Worm (Caenorhabditis elegans) whole organism, L2 larva: ENCODE results near the gene tsp-5.

ENCODE experiments used
- F13H6.1 ChIP-seq: sonication (generic microtip); optimal IDR thresholded peaks from 2 replicates; lab custom pipeline; 2016; ENCODE audit warnings: missing genetic modification characterization, missing compliant biosample characterization
- R02D3.7 ChIP-seq: fragments of 150-350 bp; optimal IDR thresholded peaks from 2 replicates; lab custom pipeline; 2014; ENCODE audit warnings: missing biosample characterization, missing genetic modification characterization
- Y55F3AM.14 ChIP-seq: fragments of 200-800 bp; sonication (Bioruptor generic); optimal IDR thresholded peaks from 2 replicates; lab custom pipeline; 2018; ENCODE audit warnings: mild to moderate bottlenecking, missing genetic modification characterization, missing compliant biosample characterization
- aly-2 ChIP-seq: fragments of 150-350 bp; optimal IDR thresholded peaks from 2 replicates; lab custom pipeline; 2014; ENCODE audit warnings: missing biosample characterization, missing genetic modification characterization
- ama-1 ChIP-seq: fragments of 150-350 bp; optimal IDR thresholded peaks from 2 replicates; lab custom pipeline; 2018; ENCODE audit warnings: inconsistent platforms
- ceh-16 ChIP-seq: fragments of 150-350 bp; optimal IDR thresholded peaks from 2 replicates; lab custom pipeline; 2014; ENCODE audit warnings: missing biosample characterization, missing genetic modification characterization
- ceh-82 ChIP-seq: fragments of 150-350 bp; optimal IDR thresholded peaks from 2 replicates; lab custom pipeline; 2014; ENCODE audit warnings: missing biosample characterization, missing genetic modification characterization
- fos-1 ChIP-seq: fragments of 150-350 bp; optimal IDR thresholded peaks from 2 replicates; lab custom pipeline; 2014; ENCODE audit warnings: missing biosample characterization, missing genetic modification characterization
- gmeb-1 ChIP-seq: fragments of 150-350 bp; optimal IDR thresholded peaks from 2 replicates; lab custom pipeline; 2014; ENCODE audit warnings: missing biosample characterization, missing genetic modification characterization
- lin-11 ChIP-seq: fragments of 150-350 bp; sonication (generic microtip); optimal IDR thresholded peaks from 2 replicates; lab custom pipeline; 2014; ENCODE audit warnings: missing biosample characterization, missing genetic modification characterization, inconsistent platforms, mixed read lengths
- lsy-2 ChIP-seq, 2 experiments: fragments of 150-350 bp in 1 of 2; sonication (generic microtip) in 1 of 2; optimal IDR thresholded peaks; 2 replicates each; lab custom pipeline; 2014 to 2017; ENCODE audit warnings: missing biosample characterization in 2 of 2, missing genetic modification characterization in 2 of 2
- mbf-1 ChIP-seq: sonication (generic microtip); optimal IDR thresholded peaks from 2 replicates; lab custom pipeline; 2017; ENCODE audit warnings: missing biosample characterization, missing genetic modification characterization
- nhr-10 ChIP-seq: sonication (generic microtip); optimal IDR thresholded peaks from 2 replicates; lab custom pipeline; 2017; ENCODE audit warnings: missing biosample characterization, missing genetic modification characterization
- nhr-12 ChIP-seq: fragments of 150-350 bp; optimal IDR thresholded peaks from 2 replicates; lab custom pipeline; 2014; ENCODE audit warnings: missing biosample characterization, missing genetic modification characterization
- nhr-129 ChIP-seq: fragments of 150-350 bp; optimal IDR thresholded peaks from 2 replicates; lab custom pipeline; 2014; ENCODE audit warnings: missing biosample characterization, missing genetic modification characterization
- nhr-21 ChIP-seq: fragments of 150-350 bp; optimal IDR thresholded peaks from 2 replicates; lab custom pipeline; 2014; ENCODE audit warnings: missing biosample characterization, missing genetic modification characterization
- nhr-6 ChIP-seq: fragments of 150-350 bp; optimal IDR thresholded peaks from 2 replicates; lab custom pipeline; 2014; ENCODE audit warnings: missing biosample characterization, missing genetic modification characterization
- peb-1 ChIP-seq: fragments of 150-350 bp; optimal IDR thresholded peaks from 2 replicates; lab custom pipeline; 2014; ENCODE audit warnings: missing biosample characterization, missing genetic modification characterization
- skn-1 ChIP-seq: sonication (generic microtip); optimal IDR thresholded peaks from 2 replicates; lab custom pipeline; 2017; ENCODE audit warnings: missing biosample characterization, missing genetic modification characterization
- sma-9 ChIP-seq, 2 experiments: fragments of 150-350 bp in 1 of 2; sonication (generic microtip) in 1 of 2; optimal IDR thresholded peaks; 2 replicates each; lab custom pipeline; 2014 to 2016; ENCODE audit warnings: missing genetic modification characterization in 2 of 2, mild to moderate bottlenecking in 1 of 2, missing biosample characterization in 1 of 2, missing compliant biosample characterization in 1 of 2, missing genetic modification reagents in 1 of 2, moderate library complexity in 1 of 2
- snpc-4 ChIP-seq: fragments of 150-350 bp; optimal IDR thresholded peaks from 2 replicates; lab custom pipeline; 2014; ENCODE audit warnings: missing biosample characterization, missing genetic modification characterization
- unc-39 ChIP-seq: fragments of 150-350 bp; optimal IDR thresholded peaks from 2 replicates; lab custom pipeline; 2014; ENCODE audit warnings: missing biosample characterization, missing genetic modification characterization
- unc-62 ChIP-seq: fragments of 150-350 bp; optimal IDR thresholded peaks from 2 replicates; lab custom pipeline; 2014; ENCODE audit warnings: missing biosample characterization, missing genetic modification reagents, missing genetic modification characterization
- zag-1 ChIP-seq: fragments of 150-350 bp; optimal IDR thresholded peaks from 2 replicates; lab custom pipeline; 2014; ENCODE audit warnings: missing biosample characterization, missing genetic modification characterization
- ztf-1 ChIP-seq: fragments of 200-800 bp; sonication (Bioruptor generic); conservative IDR thresholded peaks from 2 replicates; pipeline ENCODE4 v1.3.6; 2022; ENCODE audit warnings: missing genetic modification characterization, missing compliant biosample characterization
- ztf-11 ChIP-seq: sonication (generic microtip); optimal IDR thresholded peaks from 2 replicates; lab custom pipeline; 2017; ENCODE audit warnings: missing biosample characterization, missing genetic modification characterization
- ztf-4 ChIP-seq: fragments of 150-350 bp; optimal IDR thresholded peaks from 2 replicates; lab custom pipeline; 2014; ENCODE audit warnings: missing biosample characterization, missing genetic modification characterization

The tsp-5 gene

DNA sequence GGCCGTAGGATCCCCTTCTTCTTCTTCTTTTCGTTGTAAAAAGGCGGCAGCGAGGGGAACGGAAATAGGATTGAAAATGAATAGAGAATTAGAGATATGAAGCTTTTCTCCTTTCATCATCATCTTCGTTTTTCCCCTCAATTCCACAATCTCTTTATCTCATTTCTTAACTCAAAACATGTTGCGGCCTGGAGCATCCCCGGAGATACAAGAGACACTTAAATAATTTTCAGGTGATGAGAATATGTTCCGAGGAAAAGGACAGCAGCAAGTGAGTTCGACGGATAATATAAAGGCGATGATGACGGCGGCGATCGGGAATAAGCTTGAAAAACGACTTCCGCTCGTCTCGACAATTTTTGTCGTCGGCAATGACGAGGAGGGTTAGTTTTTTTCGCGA is 29.9 kb downstream of the tsp-5 start, which contains the start of the genes Y45F10B.13 and qui-1:
Y45F10B.13 (minus strand) TSS at position 101 of the 400 bp plus-strand sequence.
qui-1 (plus strand) TSS at position 233 of the 400 bp plus-strand sequence.
- no peak for TF ChIP-seq skn-1 (tag; lab: Kevin White, UChicago)
- peak; percentile 42 for TF ChIP-seq nhr-129

DNA sequence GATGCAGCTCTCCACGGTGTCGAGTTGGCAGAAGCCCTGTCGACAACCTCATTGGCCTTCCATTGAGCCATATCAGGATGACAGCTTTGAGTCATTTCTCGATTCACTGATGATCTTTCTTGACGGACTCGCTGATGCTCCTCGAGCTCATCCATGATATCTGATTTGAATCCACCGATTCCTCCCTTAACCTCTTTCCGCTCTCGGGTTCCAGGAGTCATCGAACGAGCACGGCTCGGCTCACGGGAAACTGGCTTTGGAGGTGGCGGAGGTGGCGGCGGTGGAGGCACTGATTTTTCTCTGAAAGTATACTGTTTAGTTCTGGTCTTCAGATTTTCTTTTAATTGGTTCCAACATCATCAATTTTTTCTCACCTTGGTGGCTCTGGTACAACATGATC is 32.5 kb downstream of the tsp-5 start:
- no peak for TF ChIP-seq unc-62 (GFP tag; lab: Kevin White, UChicago)

DNA sequence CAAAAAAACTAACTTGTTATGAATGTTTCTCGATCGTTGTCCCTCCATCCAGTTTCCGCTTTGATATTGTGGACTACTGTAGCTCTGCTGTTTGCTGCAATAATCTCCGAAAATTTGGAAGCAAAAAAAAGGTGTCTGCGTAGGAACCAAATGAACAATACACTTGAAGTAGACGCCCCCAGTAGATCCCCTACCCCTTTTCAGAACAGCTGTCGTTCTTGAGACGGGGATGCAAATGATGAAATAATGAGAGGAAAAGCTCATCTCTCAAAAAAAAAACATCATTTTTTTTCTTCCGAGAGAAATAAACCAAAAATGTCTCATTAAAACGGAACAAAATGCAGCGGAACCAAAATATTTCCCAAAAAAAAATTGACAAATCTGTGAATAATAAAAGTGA is 34.2 kb downstream of the tsp-5 start:
- TF ChIP-seq R02D3.7 (tag; lab: Kevin White, UChicago), result no peak
- TF ChIP-seq nhr-129, result peak; percentile 58

DNA sequence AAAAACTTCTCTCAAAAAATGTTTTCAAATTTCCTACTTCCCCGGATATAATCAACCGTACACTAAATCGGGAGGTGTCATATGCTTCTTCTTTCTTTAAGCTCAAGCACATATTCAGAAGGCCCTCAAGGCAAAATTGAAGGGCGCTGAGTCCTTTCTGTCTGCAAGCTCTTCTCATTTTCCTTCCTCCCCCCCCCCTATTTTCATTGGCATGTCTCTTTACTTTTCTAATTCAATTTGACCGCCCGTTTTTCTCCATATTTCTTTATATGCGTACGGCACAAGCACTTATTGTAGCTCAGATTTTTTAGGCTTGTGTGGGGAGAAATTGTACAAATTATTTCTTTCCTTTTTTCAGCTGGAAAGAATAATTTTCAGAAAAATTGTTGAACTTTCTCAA is 36.0 kb downstream of the tsp-5 start:
- TF ChIP-seq Y55F3AM.14 (GFP tag; lab: Kevin White, UChicago) (no peak), nhr-12 (no peak), mbf-1 (tag; lab: Kevin White, UChicago) (no peak), skn-1 (tag; lab: Kevin White, UChicago) (no peak), sma-9 (GFP tag; optimal IDR thresholded peaks at IDR 0.05; lab: Kevin White, UChicago) (no peak), sma-9 (tag; optimal IDR thresholded peaks at IDR 0.05; lab: Kevin White, UChicago) (no peak), ztf-4 (tag; lab: Kevin White, UChicago) (no peak), gmeb-1 (tag; lab: Kevin White, UChicago) (no peak), lin-11 (tag; lab: Kevin White, UChicago) (no peak), nhr-129 (no peak), nhr-21 (no peak), ama-1 (lab: Kevin White, UChicago) (no peak), lsy-2 (tag; optimal IDR thresholded peaks at IDR 0.05; lab: Kevin White, UChicago) (no peak), nhr-6 (tag; lab: Kevin White, UChicago) (no peak), ceh-82 (tag; lab: Kevin White, UChicago) (no peak), F13H6.1 (tag; lab: Kevin White, UChicago) (no peak), peb-1 (no peak), ztf-1 (GFP tag; lab: Robert Waterston, UW) (no peak)

DNA sequence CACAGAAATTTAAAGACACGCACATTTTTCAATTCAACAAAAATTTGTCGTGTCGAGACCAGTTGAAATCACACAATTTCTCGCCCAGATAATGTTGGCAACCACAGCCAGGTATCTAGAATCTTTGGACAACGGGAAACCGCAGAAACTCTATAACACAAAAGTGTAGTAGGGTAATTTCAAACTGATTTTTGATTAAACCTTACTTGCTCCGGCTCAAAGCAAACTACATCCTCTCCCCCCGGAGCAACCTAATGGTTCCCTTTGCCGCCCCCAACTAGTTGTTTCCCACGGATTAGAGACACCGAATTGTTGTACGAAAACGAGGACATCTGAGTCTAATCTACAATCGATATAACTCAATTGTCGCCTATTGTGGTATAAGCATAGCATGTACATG is 37.2 kb downstream of the tsp-5 start:
- TF ChIP-seq ztf-1 (GFP tag; lab: Robert Waterston, UW), result 0 out of 2 replicates have a peak, but pooled peaks have one; percentile 59
- TF ChIP-seq fos-1 (tag; lab: Kevin White, UChicago), result no peak

DNA sequence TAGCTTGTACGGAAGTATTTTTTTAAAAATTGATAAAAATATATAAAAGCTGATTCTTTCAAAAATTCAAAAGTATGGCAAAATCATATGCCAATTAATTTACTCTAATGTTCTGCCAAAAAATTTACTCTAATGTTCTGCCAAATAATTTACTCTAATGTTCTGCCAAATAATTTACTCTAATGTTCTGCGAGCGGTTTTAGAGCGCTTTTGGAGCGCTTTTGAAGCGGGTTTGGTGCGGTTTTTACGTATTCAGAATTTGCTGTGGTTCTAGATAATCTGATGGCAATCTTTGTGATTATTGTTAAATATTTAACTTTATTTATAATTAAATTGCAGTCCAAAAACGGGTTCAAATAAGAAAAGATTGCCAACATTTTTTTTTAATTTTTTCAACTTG is 42.2 kb downstream of the tsp-5 start:
- no peak for TF ChIP-seq mbf-1 (tag; lab: Kevin White, UChicago)
- no peak for TF ChIP-seq ztf-1 (GFP tag; lab: Robert Waterston, UW)
- no peak for TF ChIP-seq R02D3.7 (tag; lab: Kevin White, UChicago)
- TF ChIP-seq snpc-4 (tag; lab: Kevin White, UChicago), result no peak
- TF ChIP-seq ztf-11 (tag; lab: Kevin White, UChicago), result no peak
- no peak for TF ChIP-seq aly-2
- no peak for TF ChIP-seq unc-39 (tag; lab: Kevin White, UChicago)
- no peak for TF ChIP-seq zag-1 (tag; lab: Kevin White, UChicago)
- TF ChIP-seq nhr-10 (tag; lab: Kevin White, UChicago), result no peak
- TF ChIP-seq ceh-16 (tag; lab: Kevin White, UChicago), result no peak
- no peak for TF ChIP-seq lin-11 (tag; lab: Kevin White, UChicago)
- TF ChIP-seq Y55F3AM.14 (GFP tag; lab: Kevin White, UChicago), result no peak
- TF ChIP-seq, all 48 proteins: peak for 0

DNA sequence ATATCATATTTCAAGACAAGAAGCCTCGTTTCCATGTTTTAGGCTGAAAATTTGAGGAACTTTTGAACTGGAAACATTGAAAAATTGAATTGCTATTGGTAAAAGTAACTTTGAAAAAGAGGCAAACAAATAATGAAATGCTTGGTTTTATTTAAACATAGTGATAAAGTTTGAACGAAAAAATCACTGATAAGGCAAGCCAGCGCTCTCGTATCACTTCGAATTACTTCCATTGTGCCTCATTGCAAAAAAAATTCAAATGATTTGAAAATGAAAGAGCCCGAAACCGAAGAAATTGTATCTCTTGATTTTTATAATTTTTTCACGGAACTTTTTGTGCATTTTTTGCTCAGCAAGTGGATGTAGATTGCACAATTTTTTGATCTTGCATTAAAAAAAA is 43.4 kb downstream of the tsp-5 start, which contains the start of gene F52G2.3:
F52G2.3 (minus strand) TSS at position 43 of the 400 bp plus-strand sequence.
- peak; percentile 65 for TF ChIP-seq fos-1 (tag; lab: Kevin White, UChicago)
- no peak for TF ChIP-seq gmeb-1 (tag; lab: Kevin White, UChicago)
- TF ChIP-seq, all 48 proteins: peak for 1
